Worm (Caenorhabditis elegans) whole organism, L4 larva: Measurements from ENCODE around the gene gap-1.

Experiments
- F26F4.8 ChIP-seq: fragments of 200-800 bp; sonication (Bioruptor generic); conservative IDR thresholded peaks from 2 replicates; pipeline ENCODE4 v1.3.6; 2022; ENCODE audit warnings: missing genetic modification characterization, missing compliant biosample characterization
- F37D6.2 ChIP-seq: sonication (generic microtip); optimal IDR thresholded peaks from 2 replicates; lab custom pipeline; 2016; ENCODE audit warnings: mild to moderate bottlenecking, missing genetic modification characterization, missing compliant biosample characterization
- F49E8.2 ChIP-seq: sonication (generic microtip); optimal IDR thresholded peaks from 2 replicates; lab custom pipeline; 2016; ENCODE audit warnings: missing compliant biosample characterization, mild to moderate bottlenecking, missing genetic modification characterization, borderline replicate concordance
- Y5F2A.4 ChIP-seq: fragments of 200-800 bp; sonication (Bioruptor generic); optimal IDR thresholded peaks from 2 replicates; lab custom pipeline; 2018; ENCODE audit warnings: mild to moderate bottlenecking, missing genetic modification characterization, missing compliant biosample characterization
- ZK546.5 ChIP-seq, 2 experiments: sonication (generic microtip); optimal IDR thresholded peaks; 2 replicates each; lab custom pipeline; 2017; ENCODE audit warnings: missing biosample characterization in 2 of 2, missing genetic modification characterization in 2 of 2
- aha-1 ChIP-seq: fragments of 150-350 bp; peaks from one replicate; lab custom pipeline; 2014; ENCODE audit warnings: missing biosample characterization, missing genetic modification characterization
- arid-1 ChIP-seq: fragments of 200-800 bp; sonication (Bioruptor generic); conservative IDR thresholded peaks from 2 replicates; pipeline ENCODE4 v1.3.6; 2022; ENCODE audit warnings: missing genetic modification reagents, missing genetic modification characterization, missing compliant biosample characterization
- attf-4 ChIP-seq: sonication (generic microtip); optimal IDR thresholded peaks from 3 replicates; lab custom pipeline; 2017; ENCODE audit warnings: missing biosample characterization, missing genetic modification characterization
- ceh-62 ChIP-seq: sonication (generic microtip); optimal IDR thresholded peaks from 2 replicates; lab custom pipeline; 2017; ENCODE audit warnings: missing biosample characterization, missing genetic modification characterization
- ctbp-1 ChIP-seq: fragments of 200-800 bp; sonication (Bioruptor generic); IDR thresholded peaks from 2 replicates; pipeline ENCODE4 v1.3.6; 2022; ENCODE audit warnings: missing genetic modification reagents, missing genetic modification characterization, missing compliant biosample characterization
- daf-8 ChIP-seq: fragments of 200-800 bp; sonication (Bioruptor generic); IDR thresholded peaks from 2 replicates; pipeline ENCODE4 v1.3.6; 2022; ENCODE audit warnings: missing genetic modification characterization, missing compliant biosample characterization
- dmd-8 ChIP-seq: fragments of 200-800 bp; sonication (Bioruptor generic); IDR thresholded peaks from 2 replicates; pipeline ENCODE4 v1.3.6; 2022; ENCODE audit warnings: missing genetic modification characterization, missing compliant biosample characterization
- dve-1 ChIP-seq: sonication (generic microtip); optimal IDR thresholded peaks from 2 replicates; lab custom pipeline; 2017; ENCODE audit warnings: antibody characterized with exemption, mild to moderate bottlenecking, missing genetic modification characterization, missing compliant biosample characterization; ENCODE audit not compliant: insufficient read depth
- fkh-10 ChIP-seq: fragments of 150-350 bp; optimal IDR thresholded peaks from 2 replicates; lab custom pipeline; 2014; ENCODE audit warnings: missing biosample characterization, missing genetic modification reagents, missing genetic modification characterization
- gei-8 ChIP-seq: fragments of 200-800 bp; sonication (Bioruptor generic); optimal IDR thresholded peaks from 2 replicates; lab custom pipeline; 2018; ENCODE audit warnings: mild to moderate bottlenecking, missing genetic modification characterization, missing compliant biosample characterization
- hif-1 ChIP-seq, 2 experiments: sonication (generic microtip); optimal IDR thresholded peaks; 2 replicates each; lab custom pipeline; 2016 to 2017; ENCODE audit warnings: missing compliant biosample characterization in 2 of 2, missing genetic modification characterization in 2 of 2, missing genetic modification reagents in 2 of 2, missing genotype in 2 of 2, mild to moderate bottlenecking in 1 of 2
- hmg-1.1 ChIP-seq: fragments of 200-800 bp; sonication (Bioruptor generic); IDR thresholded peaks from 2 replicates; pipeline ENCODE4 v1.3.6; 2022; ENCODE audit warnings: missing genetic modification reagents, missing genetic modification characterization, missing compliant biosample characterization
- lin-15B ChIP-seq: fragments of 150-350 bp; sonication (generic microtip); optimal IDR thresholded peaks from 3 replicates; lab custom pipeline; 2014; ENCODE audit warnings: missing biosample characterization, missing genetic modification characterization
- lin-38 ChIP-seq: fragments of 200-800 bp; sonication (Bioruptor generic); IDR thresholded peaks from 2 replicates; pipeline ENCODE4 v1.3.6; 2022; ENCODE audit warnings: missing genetic modification reagents, missing genetic modification characterization, missing compliant biosample characterization
- lsy-2 ChIP-seq, 2 experiments: fragments of 150-350 bp in 1 of 2; sonication (generic microtip) in 1 of 2; optimal IDR thresholded peaks; 2 replicates each; lab custom pipeline; 2014 to 2017; ENCODE audit warnings: missing biosample characterization in 2 of 2, missing genetic modification characterization in 2 of 2
- mdl-1 ChIP-seq, 2 experiments: fragments of 150-350 bp in 1 of 2; sonication (generic microtip) in 1 of 2; optimal IDR thresholded peaks; 2 replicates each; lab custom pipeline; 2014 to 2017; ENCODE audit warnings: missing biosample characterization in 2 of 2, missing genetic modification characterization in 2 of 2
- mdt-29 ChIP-seq: fragments of 200-800 bp; sonication (Bioruptor generic); IDR thresholded peaks from 2 replicates; pipeline ENCODE4 v1.3.6; 2022; ENCODE audit warnings: missing genetic modification reagents, missing genetic modification characterization, missing compliant biosample characterization
- mep-1 ChIP-seq: fragments of 150-350 bp; sonication (generic microtip); optimal IDR thresholded peaks from 3 replicates; lab custom pipeline; 2014; ENCODE audit warnings: missing biosample characterization, missing genetic modification characterization
- mxl-2 ChIP-seq: fragments of 200-800 bp; sonication (Bioruptor generic); conservative IDR thresholded peaks from 2 replicates; pipeline ENCODE4 v1.3.6; 2022; ENCODE audit warnings: missing genetic modification reagents, missing genetic modification characterization, missing compliant biosample characterization
- mxl-3 ChIP-seq: fragments of 200-800 bp; sonication (Bioruptor generic); optimal IDR thresholded peaks from 2 replicates; lab custom pipeline; 2018; ENCODE audit warnings: mild to moderate bottlenecking, missing genetic modification characterization, missing compliant biosample characterization
- nhr-10 ChIP-seq: fragments of 150-350 bp; optimal IDR thresholded peaks from 2 replicates; lab custom pipeline; 2014; ENCODE audit warnings: missing biosample characterization, missing genetic modification characterization
- nhr-102 ChIP-seq: sonication (generic microtip); optimal IDR thresholded peaks from 2 replicates; lab custom pipeline; 2016; ENCODE audit warnings: mild to moderate bottlenecking, missing genetic modification characterization, moderate library complexity, missing compliant biosample characterization
- nhr-237 ChIP-seq: sonication (generic microtip); optimal IDR thresholded peaks from 2 replicates; lab custom pipeline; 2017; ENCODE audit warnings: missing biosample characterization, missing genetic modification characterization
- nhr-25 ChIP-seq: sonication (generic microtip); optimal IDR thresholded peaks from 2 replicates; lab custom pipeline; 2017; ENCODE audit warnings: missing genetic modification characterization, mild to moderate bottlenecking, missing compliant biosample characterization, antibody characterized with exemption, moderate library complexity, borderline replicate concordance; ENCODE audit not compliant: insufficient read depth
- nhr-28 ChIP-seq: fragments of 150-350 bp; optimal IDR thresholded peaks from 2 replicates; lab custom pipeline; 2014; ENCODE audit warnings: missing biosample characterization, missing genetic modification characterization
- nhr-41 ChIP-seq: fragments of 200-800 bp; sonication (Bioruptor generic); IDR thresholded peaks from 2 replicates; pipeline ENCODE4 v1.3.6; 2022; ENCODE audit warnings: missing genetic modification reagents, missing genetic modification characterization, missing compliant biosample characterization
- nhr-42 ChIP-seq: fragments of 200-800 bp; sonication (Bioruptor generic); IDR thresholded peaks from 2 replicates; pipeline ENCODE4 v1.3.6; 2022; ENCODE audit warnings: missing genetic modification characterization, missing compliant biosample characterization
- nhr-6 ChIP-seq: fragments of 150-350 bp; optimal IDR thresholded peaks from 2 replicates; lab custom pipeline; 2014; ENCODE audit warnings: missing biosample characterization, missing genetic modification characterization
- nhr-77 ChIP-seq: fragments of 150-350 bp; optimal IDR thresholded peaks from 2 replicates; lab custom pipeline; 2014; ENCODE audit warnings: missing biosample characterization, missing genetic modification characterization
- pha-4 ChIP-seq, 2 experiments: fragments of 150-350 bp in 1 of 2; fragments of 200-800 bp in 1 of 2; sonication (Bioruptor generic) in 1 of 2; IDR thresholded peaks in 1 of 2; optimal IDR thresholded peaks in 1 of 2; 2 replicates each; pipeline versions ENCODE4 v1.3.6 to Lab custom; 2014 to 2022; ENCODE audit warnings: missing genetic modification characterization in 2 of 2, missing genetic modification reagents in 2 of 2, missing biosample characterization in 1 of 2, missing compliant biosample characterization in 1 of 2
- rbr-2 ChIP-seq: sonication (generic microtip); optimal IDR thresholded peaks from 2 replicates; lab custom pipeline; 2016; ENCODE audit warnings: missing genotype, missing genetic modification characterization, missing compliant biosample characterization
- saeg-2 ChIP-seq: fragments of 200-800 bp; sonication (Bioruptor generic); IDR thresholded peaks from 2 replicates; pipeline ENCODE4 v1.3.6; 2022; ENCODE audit warnings: missing genetic modification reagents, missing genetic modification characterization, missing compliant biosample characterization
- sdz-12 ChIP-seq: fragments of 200-800 bp; sonication (Bioruptor generic); optimal IDR thresholded peaks from 2 replicates; lab custom pipeline; 2018; ENCODE audit warnings: mild to moderate bottlenecking, missing genetic modification characterization, missing compliant biosample characterization
- snpc-4 ChIP-seq: fragments of 150-350 bp; optimal IDR thresholded peaks from 2 replicates; lab custom pipeline; 2014; ENCODE audit warnings: missing biosample characterization, missing genetic modification characterization
- spr-1 ChIP-seq: sonication (generic microtip); optimal IDR thresholded peaks from 2 replicates; lab custom pipeline; 2016; ENCODE audit warnings: mild to moderate bottlenecking, missing genetic modification characterization, missing compliant biosample characterization
- unc-39 ChIP-seq: sonication (generic microtip); optimal IDR thresholded peaks from 2 replicates; lab custom pipeline; 2017; ENCODE audit warnings: missing biosample characterization, missing genetic modification characterization
- unc-62 ChIP-seq, 3 experiments: fragments of 150-350 bp in 1 of 3; sonication (generic microtip); optimal IDR thresholded peaks in 2 of 3; peaks in 1 of 3; 1 replicate in 1 of 3; 2 replicates in 2 of 3; lab custom pipeline; 2014 to 2017; ENCODE audit warnings: missing biosample characterization in 3 of 3, missing genetic modification characterization in 3 of 3, missing genetic modification reagents in 3 of 3, missing genotype in 1 of 3
- zfp-2 ChIP-seq: sonication (generic microtip); optimal IDR thresholded peaks from 2 replicates; lab custom pipeline; 2016; ENCODE audit warnings: mild to moderate bottlenecking, missing genetic modification characterization, missing compliant biosample characterization
- zip-11 ChIP-seq: fragments of 200-800 bp; sonication (Bioruptor generic); IDR thresholded peaks from 2 replicates; pipeline ENCODE4 v1.3.6; 2022; ENCODE audit warnings: missing genetic modification characterization, missing compliant biosample characterization
- ztf-7 ChIP-seq: fragments of 150-350 bp; optimal IDR thresholded peaks from 2 replicates; lab custom pipeline; 2014; ENCODE audit warnings: missing biosample characterization, missing genetic modification characterization

Gene gap-1

ce11 chrX:2215108-2215507 lies 22.8 kb downstream of the gap-1 start (continued):
- no peak for TF ChIP-seq zfp-2 (tag; lab: Kevin White, UChicago)
- peak; percentile 60 for TF ChIP-seq dve-1 (tag; lab: Kevin White, UChicago)
- TF ChIP-seq ceh-62 (tag; lab: Kevin White, UChicago): no peak
- TF ChIP-seq nhr-6 (tag; lab: Kevin White, UChicago): peak; percentile 23
- no peak for TF ChIP-seq nhr-237 (tag; lab: Kevin White, UChicago)
- no peak for TF ChIP-seq pha-4 (GFP tag; IDR thresholded peaks at IDR 0.05; lab: Robert Waterston, UW)
- no peak for TF ChIP-seq pha-4 (tag; optimal IDR thresholded peaks at IDR 0.05; lab: Kevin White, UChicago)
- peak; percentile 87 for TF ChIP-seq mxl-3 (GFP tag; lab: Kevin White, UChicago)
- no peak for TF ChIP-seq zip-11 (GFP tag; lab: Robert Waterston, UW)
- TF ChIP-seq mdt-29 (GFP tag; lab: Robert Waterston, UW): no peak
- peak; percentile 52 for TF ChIP-seq nhr-77 (tag; lab: Kevin White, UChicago)
- TF ChIP-seq lin-38 (GFP tag; lab: Robert Waterston, UW): no peak
- no peak for TF ChIP-seq nhr-42 (GFP tag; lab: Robert Waterston, UW)
- TF ChIP-seq gei-8 (GFP tag; lab: Kevin White, UChicago): no peak
- TF ChIP-seq ztf-7 (tag; lab: Kevin White, UChicago): no peak
- peak; percentile 86 for TF ChIP-seq nhr-28 (tag; lab: Kevin White, UChicago)
- peak; percentile 26 to 83 for TF ChIP-seq mdl-1 (tag; optimal IDR thresholded peaks at IDR 0.05; lab: Kevin White, UChicago)
- peak; percentile 23 for TF ChIP-seq mep-1
- no peak for TF ChIP-seq daf-8 (GFP tag; lab: Robert Waterston, UW)
- TF ChIP-seq ctbp-1 (GFP tag; lab: Robert Waterston, UW): no peak
- peak; percentile 31; the same call in 1 of the 2 replicates for TF ChIP-seq hmg-1.1 (GFP tag; lab: Robert Waterston, UW)
- TF ChIP-seq nhr-41 (GFP tag; lab: Robert Waterston, UW): 0 out of 2 replicates have a peak, but pooled peaks have one; percentile 58
- TF ChIP-seq unc-62 (GFP tag; optimal IDR thresholded peaks at IDR 0.05 in 1 of 2; lab: Kevin White, UChicago): peak in 1 of 2 experiments; percentile 48
- no peak for TF ChIP-seq unc-62 (tag; optimal IDR thresholded peaks at IDR 0.05; lab: Kevin White, UChicago)
- no peak for TF ChIP-seq fkh-10 (GFP tag; lab: Kevin White, UChicago)
- TF ChIP-seq F26F4.8 (GFP tag; lab: Robert Waterston, UW): no peak
- TF ChIP-seq dmd-8 (GFP tag; lab: Robert Waterston, UW): no peak
- TF ChIP-seq snpc-4 (tag; lab: Kevin White, UChicago): no peak
- no peak for TF ChIP-seq arid-1
- TF ChIP-seq aha-1 (tag; lab: Kevin White, UChicago): peak; percentile 72
- no peak for TF ChIP-seq lin-15B
- no peak for TF ChIP-seq rbr-2 (tag; lab: Kevin White, UChicago)
- no peak for TF ChIP-seq nhr-25 (tag; lab: Kevin White, UChicago)
- TF ChIP-seq lsy-2 (tag; optimal IDR thresholded peaks at IDR 0.05; lab: Kevin White, UChicago): peak in 1 of 2 experiments; percentile 21
- no peak for TF ChIP-seq mxl-2 (GFP tag; lab: Robert Waterston, UW)
- TF ChIP-seq saeg-2 (GFP tag; lab: Robert Waterston, UW): no peak
- no peak for TF ChIP-seq F49E8.2 (tag; lab: Kevin White, UChicago)
- peak in 1 of 2 experiments; percentile 44 for TF ChIP-seq hif-1 (tag; optimal IDR thresholded peaks at IDR 0.05; lab: Kevin White, UChicago)
- no peak for TF ChIP-seq Y5F2A.4
- peak; percentile 25 for TF ChIP-seq nhr-102 (tag; lab: Kevin White, UChicago)
- no peak for TF ChIP-seq nhr-10 (tag; lab: Kevin White, UChicago)
- no peak for TF ChIP-seq sdz-12 (GFP tag; lab: Kevin White, UChicago)
- TF ChIP-seq unc-39 (tag; lab: Kevin White, UChicago): no peak
- no peak for TF ChIP-seq attf-4 (tag; lab: Kevin White, UChicago)
- no peak for TF ChIP-seq spr-1 (tag; lab: Kevin White, UChicago)
- TF ChIP-seq ZK546.5 (tag; optimal IDR thresholded peaks at IDR 0.05; lab: Kevin White, UChicago): no peak
- TF ChIP-seq F37D6.2 (tag; lab: Kevin White, UChicago): no peak
